Fruit fly (Drosophila melanogaster) whole organism, prepupa: ENCODE results near the gene Ir100a.

Experiments used
- Blimp-1 ChIP-seq: fragments of 200-800 bp; sonication (Bioruptor generic); optimal IDR thresholded peaks from 3 replicates; lab custom pipeline; 2017; ENCODE audit warnings: missing biosample characterization, missing genetic modification characterization, mild to moderate bottlenecking, moderate library complexity, missing genetic modification reagents
- CG10631 ChIP-seq: fragments of 200-800 bp; sonication (Bioruptor generic); optimal IDR thresholded peaks from 2 replicates; lab custom pipeline; 2016; ENCODE audit warnings: missing biosample characterization, missing genetic modification characterization
- CG10669 ChIP-seq: fragments of 200-800 bp; sonication (Bioruptor generic); optimal IDR thresholded peaks from 3 replicates; lab custom pipeline; 2018; ENCODE audit warnings: missing biosample characterization, mild to moderate bottlenecking, missing genetic modification characterization, moderate library complexity
- CG11294 ChIP-seq: fragments of 200-800 bp; sonication (Bioruptor generic); IDR thresholded peaks from 2 replicates; pipeline ENCODE4 v1.3.6; 2022; ENCODE audit warnings: missing biosample characterization, missing genetic modification characterization
- CG11902 ChIP-seq: fragments of 200-800 bp; sonication (Bioruptor generic); optimal IDR thresholded peaks from 3 replicates; lab custom pipeline; 2016; ENCODE audit warnings: missing biosample characterization, missing genetic modification characterization
- CG15336 ChIP-seq: fragments of 200-800 bp; sonication (Bioruptor generic); IDR thresholded peaks from 2 replicates; pipeline ENCODE4 v1.3.6; 2022; ENCODE audit warnings: missing biosample characterization, missing genetic modification characterization
- CG1621 ChIP-seq: fragments of 200-800 bp; sonication (Bioruptor generic); optimal IDR thresholded peaks from 3 replicates; lab custom pipeline; 2018; ENCODE audit warnings: missing biosample characterization, mild to moderate bottlenecking, missing genetic modification characterization
- CG3032 ChIP-seq: fragments of 200-800 bp; optimal IDR thresholded peaks from 2 replicates; lab custom pipeline; 2019; ENCODE audit warnings: missing biosample characterization, mild to moderate bottlenecking, missing genetic modification characterization, moderate library complexity
- CG31627 ChIP-seq: fragments of 200-800 bp; sonication (Bioruptor generic); optimal IDR thresholded peaks from 3 replicates; lab custom pipeline; 2016; ENCODE audit warnings: missing biosample characterization, missing genetic modification characterization
- CG32006 ChIP-seq: fragments of 200-800 bp; sonication (Bioruptor generic); optimal IDR thresholded peaks from 3 replicates; lab custom pipeline; 2017; ENCODE audit warnings: missing biosample characterization, mild to moderate bottlenecking, missing genetic modification characterization
- CG34406 ChIP-seq: fragments of 200-800 bp; sonication (Bioruptor generic); optimal IDR thresholded peaks from 3 replicates; lab custom pipeline; 2016; ENCODE audit warnings: missing biosample characterization, missing genetic modification characterization
- CG3919 ChIP-seq: fragments of 200-800 bp; sonication (Bioruptor generic); optimal IDR thresholded peaks from 3 replicates; lab custom pipeline; 2016; ENCODE audit warnings: missing biosample characterization, missing genetic modification characterization
- CG4318 ChIP-seq: fragments of 200-800 bp; sonication (Bioruptor generic); optimal IDR thresholded peaks from 3 replicates; lab custom pipeline; 2017; ENCODE audit warnings: missing biosample characterization, mild to moderate bottlenecking, missing genetic modification characterization
- CG6163 ChIP-seq: fragments of 200-800 bp; sonication (Bioruptor generic); IDR thresholded peaks from 3 replicates; pipeline ENCODE4 v1.3.6; 2022; ENCODE audit warnings: missing biosample characterization, missing genetic modification characterization
- CG6792 ChIP-seq: fragments of 200-800 bp; sonication (Bioruptor generic); optimal IDR thresholded peaks from 3 replicates; lab custom pipeline; 2016; ENCODE audit warnings: missing biosample characterization, missing genetic modification characterization
- CG6854 ChIP-seq: fragments of 200-800 bp; sonication (Bioruptor generic); optimal IDR thresholded peaks from 2 replicates; lab custom pipeline; 2017; ENCODE audit warnings: missing biosample characterization, mild to moderate bottlenecking, missing genetic modification characterization
- CG7368 ChIP-seq: fragments of 200-800 bp; sonication (Bioruptor generic); optimal IDR thresholded peaks from 3 replicates; lab custom pipeline; 2016; ENCODE audit warnings: missing biosample characterization, missing genetic modification characterization
- CG8119 ChIP-seq: fragments of 200-800 bp; sonication (Bioruptor generic); IDR thresholded peaks from 3 replicates; pipeline ENCODE4 v1.3.6; 2022; ENCODE audit warnings: missing biosample characterization, missing genetic modification characterization
- CG8319 ChIP-seq: fragments of 200-800 bp; sonication (Bioruptor generic); optimal IDR thresholded peaks from 3 replicates; lab custom pipeline; 2016; ENCODE audit warnings: missing biosample characterization, missing genetic modification characterization
- CG8632 ChIP-seq: fragments of 200-800 bp; sonication (Bioruptor generic); optimal IDR thresholded peaks from 3 replicates; lab custom pipeline; 2016; ENCODE audit warnings: missing biosample characterization, missing genetic modification characterization
- CG9139 ChIP-seq: fragments of 200-800 bp; sonication (Bioruptor generic); optimal IDR thresholded peaks from 3 replicates; lab custom pipeline; 2017; ENCODE audit warnings: missing biosample characterization, mild to moderate bottlenecking, missing genetic modification characterization
- Eip75B ChIP-seq: fragments of 200-800 bp; sonication (Bioruptor generic); optimal IDR thresholded peaks from 3 replicates; lab custom pipeline; 2016; ENCODE audit warnings: missing biosample characterization, missing genetic modification characterization
- Eip78C ChIP-seq: fragments of 200-800 bp; sonication (Bioruptor generic); peaks from one replicate; lab custom pipeline; 2016; ENCODE audit warnings: missing biosample characterization, missing genetic modification characterization
- Eip93F ChIP-seq: fragments of 200-800 bp; sonication (Bioruptor generic); optimal IDR thresholded peaks from 2 replicates; lab custom pipeline; 2016; ENCODE audit warnings: missing biosample characterization, mild to moderate bottlenecking, missing genetic modification characterization
- Ets21C ChIP-seq: fragments of 200-800 bp; sonication (Bioruptor generic); optimal IDR thresholded peaks from 3 replicates; lab custom pipeline; 2016; ENCODE audit warnings: missing biosample characterization, missing genetic modification characterization
- Gug ChIP-seq: fragments of 200-800 bp; sonication (Bioruptor generic); IDR thresholded peaks from 2 replicates; pipeline ENCODE4 v1.3.6; 2022; ENCODE audit warnings: missing biosample characterization, missing genetic modification characterization
- Hr38 ChIP-seq: sonication (Bioruptor generic); optimal IDR thresholded peaks from 2 replicates; lab custom pipeline; 2016; ENCODE audit warnings: missing biosample characterization, missing genetic modification characterization
- Hr39 ChIP-seq: fragments of 200-800 bp; sonication (Bioruptor generic); optimal IDR thresholded peaks from 2 replicates; lab custom pipeline; 2016; ENCODE audit warnings: missing biosample characterization, missing genetic modification characterization
- Hr4 ChIP-seq: fragments of 200-800 bp; sonication (Bioruptor generic); optimal IDR thresholded peaks from 3 replicates; lab custom pipeline; 2016; ENCODE audit warnings: missing biosample characterization, missing genetic modification characterization
- Lpt ChIP-seq: fragments of 200-800 bp; sonication (Bioruptor generic); optimal IDR thresholded peaks from 3 replicates; lab custom pipeline; 2016; ENCODE audit warnings: missing biosample characterization, missing genetic modification characterization
- Met ChIP-seq: fragments of 200-800 bp; sonication (Bioruptor generic); optimal IDR thresholded peaks from 3 replicates; lab custom pipeline; 2016; ENCODE audit warnings: missing biosample characterization, missing genetic modification characterization
- OdsH ChIP-seq: fragments of 200-800 bp; sonication (Bioruptor generic); optimal IDR thresholded peaks from 3 replicates; lab custom pipeline; 2016; ENCODE audit warnings: missing biosample characterization, missing genetic modification characterization
- Smox ChIP-seq: fragments of 200-800 bp; sonication (Bioruptor generic); optimal IDR thresholded peaks from 3 replicates; lab custom pipeline; 2016; ENCODE audit warnings: missing biosample characterization, missing genetic modification characterization
- Sox14 ChIP-seq: fragments of 200-800 bp; sonication (Bioruptor generic); optimal IDR thresholded peaks from 3 replicates; lab custom pipeline; 2016; ENCODE audit warnings: missing biosample characterization, missing genetic modification characterization
- Sox15 ChIP-seq: fragments of 200-800 bp; sonication (Bioruptor generic); optimal IDR thresholded peaks from 3 replicates; lab custom pipeline; 2016; ENCODE audit warnings: missing biosample characterization, missing genetic modification characterization
- achi ChIP-seq: fragments of 200-800 bp; sonication (Bioruptor generic); optimal IDR thresholded peaks from 3 replicates; lab custom pipeline; 2016; ENCODE audit warnings: missing biosample characterization, missing genetic modification characterization
- cyc ChIP-seq: fragments of 200-800 bp; sonication (Bioruptor generic); optimal IDR thresholded peaks from 3 replicates; lab custom pipeline; 2016; ENCODE audit warnings: missing biosample characterization, missing genetic modification characterization
- dac ChIP-seq: fragments of 200-800 bp; sonication (Bioruptor generic); optimal IDR thresholded peaks from 2 replicates; lab custom pipeline; 2017; ENCODE audit warnings: missing biosample characterization, mild to moderate bottlenecking, missing genetic modification characterization
- dsx ChIP-seq: fragments of 200-800 bp; optimal IDR thresholded peaks from 3 replicates; lab custom pipeline; 2019; ENCODE audit warnings: missing biosample characterization, mild to moderate bottlenecking, missing genetic modification characterization, moderate library complexity; ENCODE audit not compliant: poor library complexity, severe bottlenecking
- eg ChIP-seq: fragments of 200-800 bp; sonication (Bioruptor generic); IDR thresholded peaks from 3 replicates; pipeline ENCODE4 v1.3.6; 2022; ENCODE audit warnings: missing biosample characterization, missing genetic modification characterization
- fd59A ChIP-seq: fragments of 200-800 bp; sonication (Bioruptor generic); optimal IDR thresholded peaks from 2 replicates; lab custom pipeline; 2017; ENCODE audit warnings: missing biosample characterization, mild to moderate bottlenecking, missing genetic modification characterization, missing genetic modification reagents
- fd85E ChIP-seq: fragments of 200-800 bp; sonication (Bioruptor generic); optimal IDR thresholded peaks from 3 replicates; lab custom pipeline; 2016; ENCODE audit warnings: missing biosample characterization, missing genetic modification characterization
- fkh ChIP-seq: fragments of 200-800 bp; sonication (Bioruptor generic); optimal IDR thresholded peaks from 3 replicates; lab custom pipeline; 2017; ENCODE audit warnings: missing biosample characterization, mild to moderate bottlenecking, missing genetic modification characterization, moderate library complexity
- lz ChIP-seq: fragments of 200-800 bp; sonication (Bioruptor generic); optimal IDR thresholded peaks from 3 replicates; lab custom pipeline; 2016; ENCODE audit warnings: missing biosample characterization, missing genetic modification characterization
- net ChIP-seq: fragments of 200-800 bp; sonication (Bioruptor generic); optimal IDR thresholded peaks from 3 replicates; lab custom pipeline; 2016; ENCODE audit warnings: missing biosample characterization, missing genetic modification characterization
- pdm3 ChIP-seq: fragments of 200-800 bp; sonication (Bioruptor generic); optimal IDR thresholded peaks from 3 replicates; lab custom pipeline; 2016; ENCODE audit warnings: missing biosample characterization, missing genetic modification characterization
- salr ChIP-seq, 2 experiments: fragments of 200-800 bp; sonication (Bioruptor generic); optimal IDR thresholded peaks; 3 replicates each; lab custom pipeline; 2016 to 2018; ENCODE audit warnings: missing biosample characterization in 2 of 2, missing genetic modification characterization in 2 of 2, mild to moderate bottlenecking in 1 of 2
- spab ChIP-seq: fragments of 200-800 bp; sonication (Bioruptor generic); optimal IDR thresholded peaks from 2 replicates; lab custom pipeline; 2017; ENCODE audit warnings: missing biosample characterization, mild to moderate bottlenecking, missing genetic modification characterization, missing genetic modification reagents
- topi ChIP-seq: fragments of 200-800 bp; sonication (Bioruptor generic); optimal IDR thresholded peaks from 3 replicates; lab custom pipeline; 2016; ENCODE audit warnings: missing biosample characterization, missing genetic modification characterization
- vri ChIP-seq: fragments of 200-800 bp; sonication (Bioruptor generic); optimal IDR thresholded peaks from 3 replicates; lab custom pipeline; 2016; ENCODE audit warnings: missing biosample characterization, mild to moderate bottlenecking, missing genetic modification characterization

Ir100a gene

dm6 chr3R:31767528-31767927 is 33.2 kb upstream of the Ir100a start (continued):
- TF ChIP-seq CG1621 (tag; lab: Kevin White, UChicago): no peak
- peak; percentile 71 for TF ChIP-seq OdsH (GFP tag; lab: Kevin White, UChicago)
- peak; percentile 7 for TF ChIP-seq cyc
- peak; percentile 41 for TF ChIP-seq CG10669
- peak; percentile 13 for TF ChIP-seq Sox15 (GFP tag; lab: Kevin White, UChicago)
- peak; percentile 31 for TF ChIP-seq CG6792
- TF ChIP-seq Blimp-1: peak; percentile 5
- TF ChIP-seq, all 60 proteins: peak for 38

- TF ChIP-seq lz (GFP tag; lab: Kevin White, UChicago): no peak
- peak; percentile 35 for TF ChIP-seq Eip75B
- peak; percentile 63 for TF ChIP-seq Sox14 (GFP tag; lab: Kevin White, UChicago)
- no peak for TF ChIP-seq CG34406 (GFP tag; lab: Kevin White, UChicago)
- no peak for TF ChIP-seq CG4318 (GFP tag; lab: Kevin White, UChicago)
- no peak for TF ChIP-seq CG6854
- no peak for TF ChIP-seq CG8632 (GFP tag; lab: Kevin White, UChicago)
- TF ChIP-seq Eip93F (GFP tag; lab: Kevin White, UChicago): no peak
- TF ChIP-seq fkh (GFP tag; lab: Kevin White, UChicago): no peak
- no peak for TF ChIP-seq vri (GFP tag; lab: Kevin White, UChicago)
- peak; percentile 91 for TF ChIP-seq Eip78C (GFP tag; lab: Kevin White, UChicago)
- TF ChIP-seq CG6163 (GFP tag; lab: Robert Waterston, UW): peak; percentile 83
- no peak for TF ChIP-seq Sox15 (GFP tag; lab: Kevin White, UChicago)
- TF ChIP-seq fd59A: no peak
- no peak for TF ChIP-seq CG9139
- TF ChIP-seq pdm3 (GFP tag; lab: Kevin White, UChicago): peak; percentile 57
- TF ChIP-seq Hr4: peak; percentile 78
- TF ChIP-seq Gug: peak; percentile 65
- no peak for TF ChIP-seq cyc
- peak; percentile 53 for TF ChIP-seq OdsH (GFP tag; lab: Kevin White, UChicago)
- TF ChIP-seq CG8319 (GFP tag; lab: Kevin White, UChicago): no peak
- no peak for TF ChIP-seq CG6792
- peak; percentile 88 for TF ChIP-seq CG15336 (GFP tag; lab: Robert Waterston, UW)
- peak; percentile 12 for TF ChIP-seq CG3032 (tag; lab: Kevin White, UChicago)
- no peak for TF ChIP-seq Met (GFP tag; lab: Kevin White, UChicago)
- peak; percentile 81 for TF ChIP-seq CG3919 (GFP tag; lab: Kevin White, UChicago)
- no peak for TF ChIP-seq CG31627 (GFP tag; lab: Kevin White, UChicago)
- peak; percentile 28; the same call in 1 of the 2 replicates for TF ChIP-seq CG11294
- TF ChIP-seq Lpt (GFP tag; lab: Kevin White, UChicago): peak; percentile 84
- peak; percentile 24 for TF ChIP-seq CG10669
- peak; percentile 16 for TF ChIP-seq topi
- peak; percentile 47 for TF ChIP-seq CG7368 (GFP tag; lab: Kevin White, UChicago)
- peak; percentile 81 for TF ChIP-seq achi
- TF ChIP-seq salr (GFP tag; optimal IDR thresholded peaks at IDR 0.05; lab: Kevin White, UChicago): peak in 1 of 2 experiments; percentile 35
- peak; percentile 88 for TF ChIP-seq eg (GFP tag; lab: Robert Waterston, UW)
- peak; percentile 52 for TF ChIP-seq net (GFP tag; lab: Kevin White, UChicago)
- TF ChIP-seq Hr39 (GFP tag; lab: Kevin White, UChicago): no peak
- no peak for TF ChIP-seq fd85E (GFP tag; lab: Kevin White, UChicago)
- TF ChIP-seq dsx (GFP tag; lab: Kevin White, UChicago): no peak
- peak; percentile 77 for TF ChIP-seq dac (GFP tag; lab: Kevin White, UChicago)
- peak; percentile 87 for TF ChIP-seq CG32006 (GFP tag; lab: Kevin White, UChicago)
- no peak for TF ChIP-seq Blimp-1
- no peak for TF ChIP-seq Smox (GFP tag; lab: Kevin White, UChicago)
- no peak for TF ChIP-seq Hr38 (GFP tag; lab: Kevin White, UChicago)
- peak; percentile 12 for TF ChIP-seq spab (GFP tag; lab: Kevin White, UChicago)
- TF ChIP-seq CG8119 (GFP tag; lab: Robert Waterston, UW): peak; percentile 86
- no peak for TF ChIP-seq Ets21C
- TF ChIP-seq CG11902: no peak
- TF ChIP-seq CG10631 (GFP tag; lab: Kevin White, UChicago): peak; percentile 68
- TF ChIP-seq CG1621 (tag; lab: Kevin White, UChicago): no peak
Observed at dm6 chr3R:31768198-31768597, 32.6 kb upstream of the Ir100a start.
